Worm (Caenorhabditis elegans): ENCODE results near the gene T02C12.5.

DNA sequence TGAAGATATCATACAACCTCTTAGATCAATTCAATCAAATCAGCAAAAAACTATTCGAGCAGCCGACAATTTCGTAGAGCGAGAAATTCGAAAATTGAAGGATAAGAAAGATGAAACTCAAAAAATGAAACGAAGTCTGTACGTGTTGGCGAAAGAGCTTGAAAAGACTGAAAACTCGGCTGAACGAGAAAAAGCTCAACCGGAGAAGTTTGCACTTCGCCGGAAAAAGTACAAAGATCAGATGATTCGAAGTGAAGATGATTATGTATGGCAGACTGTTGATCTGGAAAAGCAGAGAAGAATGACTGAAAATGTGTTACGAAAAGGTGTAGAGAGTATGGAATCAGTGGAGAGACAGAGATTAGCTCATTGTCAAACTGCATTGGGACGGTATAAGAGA lies 14.9 kb downstream of the T02C12.5 start:
- no peak for TF ChIP-seq unc-62 (GFP tag; optimal IDR thresholded peaks at IDR 0.05)
- TF ChIP-seq tbx-8 (GFP tag; optimal IDR thresholded peaks at IDR 0.05) = no peak
